Worm (Caenorhabditis elegans): ENCODE measurements around the gene nsph-4.3.
"Not testable (repeated sequence)": the region's sequence is repeated elsewhere in the genome, so short reads cannot be mapped to it uniquely, and the experiment has no call there.

Gene nsph-4.3

DNA sequence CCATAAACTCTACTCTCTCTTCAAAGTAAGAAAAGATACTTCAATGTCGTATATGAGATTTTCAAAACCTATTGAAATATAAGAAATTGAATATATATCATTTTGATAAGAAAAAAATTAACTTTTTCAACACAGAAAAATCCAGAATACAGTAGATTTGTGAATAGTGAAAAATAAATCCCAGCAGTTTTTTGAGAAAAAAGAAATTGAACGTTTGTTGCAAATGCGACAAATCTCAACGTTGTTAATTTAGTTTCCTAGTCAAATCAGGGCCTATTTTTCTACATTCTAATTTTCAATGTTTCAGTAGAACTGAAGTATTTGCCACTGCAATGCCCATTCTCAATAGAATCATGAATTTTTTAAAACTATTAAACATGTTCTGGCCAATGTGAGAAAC is 5.5 kb upstream of the nsph-4.3 start, which contains the start of gene T04A6.2:
T04A6.2 (plus strand) TSS at position 301 of the 400 bp plus-strand sequence.
- no peak for TF ChIP-seq peb-1 (tag; optimal IDR thresholded peaks at IDR 0.05)
- TF ChIP-seq unc-62 (GFP tag; optimal IDR thresholded peaks at IDR 0.05) = no peak
- no peak for TF ChIP-seq mbf-1 (tag; optimal IDR thresholded peaks at IDR 0.05)
- TF ChIP-seq F13H6.1 (tag; optimal IDR thresholded peaks at IDR 0.05) = no peak
- TF ChIP-seq lsy-2 (tag; optimal IDR thresholded peaks at IDR 0.05) = no peak
- no peak for TF ChIP-seq ztf-11 (tag; optimal IDR thresholded peaks at IDR 0.05)
- TF ChIP-seq blmp-1 (tag; optimal IDR thresholded peaks at IDR 0.05; ENCODE audit: insufficient read depth) = no peak
- no peak for TF ChIP-seq C34F6.9 (tag; optimal IDR thresholded peaks at IDR 0.05)
- no peak for TF ChIP-seq sma-9 (GFP tag; optimal IDR thresholded peaks at IDR 0.05)
- no peak for TF ChIP-seq sma-9 (tag; optimal IDR thresholded peaks at IDR 0.05)
- no peak for TF ChIP-seq fos-1 (tag; optimal IDR thresholded peaks at IDR 0.05)
- TF ChIP-seq mdl-1 (tag; optimal IDR thresholded peaks at IDR 0.05) = no peak
- TF ChIP-seq nhr-129 (tag; optimal IDR thresholded peaks at IDR 0.05) = no peak
- no peak for TF ChIP-seq alr-1 (tag; optimal IDR thresholded peaks at IDR 0.05)
- TF ChIP-seq ceh-82 (tag; optimal IDR thresholded peaks at IDR 0.05) = no peak
- no peak for TF ChIP-seq R02D3.7 (tag; optimal IDR thresholded peaks at IDR 0.05)
- TF ChIP-seq nhr-21 (tag; optimal IDR thresholded peaks at IDR 0.05) = no peak
- TF ChIP-seq mab-5 (tag; optimal IDR thresholded peaks at IDR 0.05) = no peak

DNA sequence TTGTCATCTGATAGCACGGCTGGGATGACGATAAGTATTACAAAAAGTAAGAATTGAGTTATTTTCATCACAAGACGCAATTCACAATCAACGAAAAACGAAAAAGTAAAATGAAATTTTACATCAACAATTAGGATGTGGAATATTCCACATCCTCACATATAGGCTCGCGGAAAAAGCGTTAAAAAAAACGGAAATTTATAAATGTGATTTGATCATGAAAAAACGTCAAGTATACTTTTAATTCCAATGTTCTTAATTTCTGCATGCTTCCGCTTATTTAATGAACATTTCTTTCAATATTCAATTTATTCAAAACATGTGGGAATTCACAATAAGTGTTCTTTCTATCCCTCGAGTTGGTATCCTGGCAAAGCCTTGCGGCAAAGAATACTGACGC is 845 bp downstream of the nsph-4.3 start, which contains the start of gene T04A6.3:
T04A6.3 (minus strand) TSS at position 101 of the 400 bp plus-strand sequence.
- TF ChIP-seq dmd-4 (tag; optimal IDR thresholded peaks at IDR 0.05) = no peak
- TF ChIP-seq mbf-1 (tag; optimal IDR thresholded peaks at IDR 0.05) = no peak
- no peak for TF ChIP-seq snpc-4 (tag; optimal IDR thresholded peaks at IDR 0.05)
- no peak for TF ChIP-seq alr-1 (tag; optimal IDR thresholded peaks at IDR 0.05)
- TF ChIP-seq egl-27 (tag; optimal IDR thresholded peaks at IDR 0.05) = no peak
- TF ChIP-seq nhr-6 (tag; optimal IDR thresholded peaks at IDR 0.05) = no peak
- TF ChIP-seq ama-1 (optimal IDR thresholded peaks at IDR 0.05) = no peak
- TF ChIP-seq nhr-25 (tag; optimal IDR thresholded peaks at IDR 0.05) = no peak
- no peak for TF ChIP-seq R02D3.7 (tag; optimal IDR thresholded peaks at IDR 0.05)
- no peak for TF ChIP-seq sma-9 (GFP tag; optimal IDR thresholded peaks at IDR 0.05)
- no peak for TF ChIP-seq sma-9 (tag; optimal IDR thresholded peaks at IDR 0.05)
- TF ChIP-seq nhr-129 (tag; optimal IDR thresholded peaks at IDR 0.05) = no peak
- TF ChIP-seq nhr-237 (tag; optimal IDR thresholded peaks at IDR 0.05) = no peak
- TF ChIP-seq Y55F3AM.14 (GFP tag; optimal IDR thresholded peaks at IDR 0.05) = no peak
- no peak for TF ChIP-seq sma-3 (GFP tag; optimal IDR thresholded peaks at IDR 0.05)

DNA sequence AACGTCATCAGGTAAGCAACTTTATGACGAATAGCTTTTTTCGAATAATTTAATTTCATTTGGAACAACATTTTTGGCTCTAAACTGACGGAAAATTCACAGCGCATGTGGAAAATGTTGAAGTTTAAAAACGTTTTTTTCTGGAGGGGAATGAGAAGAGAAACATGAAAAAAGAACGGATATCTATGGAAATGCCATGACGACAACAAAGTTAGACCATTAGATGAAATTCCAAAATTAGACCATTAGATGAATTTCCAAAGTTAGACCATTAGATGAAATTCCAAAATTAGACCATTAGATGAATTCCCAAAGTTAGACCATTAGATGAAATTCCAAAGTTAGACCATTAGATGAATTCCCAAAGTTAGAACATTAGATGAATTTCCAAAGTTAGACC is 14.6 kb downstream of the nsph-4.3 start, which contains the start of gene Y80D4G.2:
Y80D4G.2 (minus strand) TSS at position 101 of the 400 bp plus-strand sequence.
- not testable (repeated sequence) for TF ChIP-seq lin-39, zag-1, ztf-4 (tag; optimal IDR thresholded peaks at IDR 0.05)

DNA sequence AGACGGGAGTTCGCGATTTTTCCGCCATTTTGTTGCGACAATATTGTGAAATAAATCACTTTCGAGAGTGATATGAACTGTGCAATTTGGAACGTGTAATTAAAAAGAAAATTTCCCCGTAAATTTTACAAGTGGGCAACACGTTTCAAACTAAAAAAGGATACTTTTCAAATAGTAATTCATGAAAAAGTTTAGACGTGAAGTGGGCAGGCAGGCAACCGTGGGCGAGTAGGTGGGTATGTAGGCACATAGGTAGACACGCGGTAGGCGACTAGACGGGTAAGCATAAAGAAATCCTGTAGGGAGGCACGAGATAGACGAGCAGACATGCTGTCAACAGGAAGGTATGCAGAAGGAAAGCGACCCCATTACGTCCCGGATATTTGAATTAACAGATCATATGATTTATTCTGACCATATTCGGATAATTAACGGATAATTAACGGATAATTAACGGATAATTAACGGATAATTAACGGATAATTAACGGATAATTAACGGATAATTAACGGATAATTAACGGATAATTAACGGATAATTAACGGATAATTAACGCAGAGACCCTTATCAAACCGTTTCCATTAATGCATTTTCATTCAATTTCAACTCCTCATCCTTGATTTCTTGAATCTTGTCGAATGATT is 15.7 kb downstream of the nsph-4.3 start, which contains the start of gene R13A5.11:
R13A5.11 (minus strand) TSS at position 51 of the 644 bp plus-strand sequence.
- no peak for TF ChIP-seq mbf-1 (tag; optimal IDR thresholded peaks at IDR 0.05)
- no peak for TF ChIP-seq ztf-11 (tag; optimal IDR thresholded peaks at IDR 0.05)
- TF ChIP-seq elt-1 (tag; optimal IDR thresholded peaks at IDR 0.05) = no peak
- TF ChIP-seq nhr-129 (tag; optimal IDR thresholded peaks at IDR 0.05) = no peak
- no peak for TF ChIP-seq ceh-82 (tag; optimal IDR thresholded peaks at IDR 0.05)
- no peak for TF ChIP-seq snpc-4 (tag; optimal IDR thresholded peaks at IDR 0.05)
- TF ChIP-seq egl-27 (tag; optimal IDR thresholded peaks at IDR 0.05) = no peak
- no peak for TF ChIP-seq unc-55 (GFP tag; optimal IDR thresholded peaks at IDR 0.05)
- TF ChIP-seq gmeb-1 (tag; optimal IDR thresholded peaks at IDR 0.05) = no peak
- no peak for TF ChIP-seq nhr-10 (tag; optimal IDR thresholded peaks at IDR 0.05)
- no peak for TF ChIP-seq blmp-1 (tag; optimal IDR thresholded peaks at IDR 0.05; ENCODE audit: insufficient read depth)
- no peak for TF ChIP-seq sem-4 (tag; optimal IDR thresholded peaks at IDR 0.05)
- TF ChIP-seq zag-1 (tag; optimal IDR thresholded peaks at IDR 0.05) = no peak
- no peak for TF ChIP-seq sma-3 (GFP tag; optimal IDR thresholded peaks at IDR 0.05)
